Worm (Caenorhabditis elegans) whole organism, L2 larva: ENCODE results near the gene Y38H8A.1.

Source experiments
- C34F6.9 ChIP-seq: fragments of 150-350 bp; optimal IDR thresholded peaks from 2 replicates; lab custom pipeline; 2014; ENCODE audit warnings: missing biosample characterization, missing genetic modification characterization
- Y55F3AM.14 ChIP-seq: fragments of 200-800 bp; sonication (Bioruptor generic); optimal IDR thresholded peaks from 2 replicates; lab custom pipeline; 2018; ENCODE audit warnings: mild to moderate bottlenecking, missing genetic modification characterization, missing compliant biosample characterization
- ZK546.5 ChIP-seq: sonication (generic microtip); optimal IDR thresholded peaks from 2 replicates; lab custom pipeline; 2017; ENCODE audit warnings: missing biosample characterization, missing genetic modification characterization
- aly-2 ChIP-seq: fragments of 150-350 bp; optimal IDR thresholded peaks from 2 replicates; lab custom pipeline; 2014; ENCODE audit warnings: missing biosample characterization, missing genetic modification characterization
- blmp-1 ChIP-seq: sonication (generic microtip); optimal IDR thresholded peaks from 2 replicates; lab custom pipeline; 2017; ENCODE audit warnings: missing genetic modification characterization, mild to moderate bottlenecking, missing compliant biosample characterization, antibody characterized with exemption, moderate library complexity; ENCODE audit not compliant: insufficient read depth
- ceh-16 ChIP-seq: fragments of 150-350 bp; optimal IDR thresholded peaks from 2 replicates; lab custom pipeline; 2014; ENCODE audit warnings: missing biosample characterization, missing genetic modification characterization
- crh-2 ChIP-seq: sonication (generic microtip); optimal IDR thresholded peaks from 2 replicates; lab custom pipeline; 2017; ENCODE audit warnings: missing biosample characterization, missing genetic modification characterization
- dmd-4 ChIP-seq: sonication (generic microtip); optimal IDR thresholded peaks from 2 replicates; lab custom pipeline; 2017; ENCODE audit warnings: missing biosample characterization, missing genetic modification characterization
- egl-27 ChIP-seq: sonication (generic microtip); optimal IDR thresholded peaks from 3 replicates; lab custom pipeline; 2017; ENCODE audit warnings: missing biosample characterization, missing genetic modification reagents, missing genetic modification characterization
- elt-1 ChIP-seq: fragments of 150-350 bp; optimal IDR thresholded peaks from 2 replicates; lab custom pipeline; 2014; ENCODE audit warnings: missing biosample characterization, missing genetic modification characterization
- elt-3 ChIP-seq: sonication (generic microtip); optimal IDR thresholded peaks from 2 replicates; lab custom pipeline; 2017; ENCODE audit warnings: missing biosample characterization, missing genetic modification characterization
- fos-1 ChIP-seq: fragments of 150-350 bp; optimal IDR thresholded peaks from 2 replicates; lab custom pipeline; 2014; ENCODE audit warnings: missing biosample characterization, missing genetic modification characterization
- gmeb-1 ChIP-seq: fragments of 150-350 bp; optimal IDR thresholded peaks from 2 replicates; lab custom pipeline; 2014; ENCODE audit warnings: missing biosample characterization, missing genetic modification characterization
- lin-11 ChIP-seq: fragments of 150-350 bp; sonication (generic microtip); optimal IDR thresholded peaks from 2 replicates; lab custom pipeline; 2014; ENCODE audit warnings: missing biosample characterization, missing genetic modification characterization, inconsistent platforms, mixed read lengths
- lin-39 ChIP-seq: fragments of 150-350 bp; optimal IDR thresholded peaks from 2 replicates; lab custom pipeline; 2014; ENCODE audit warnings: missing biosample characterization, missing genetic modification reagents, missing genetic modification characterization
- lsy-2 ChIP-seq, 2 experiments: fragments of 150-350 bp in 1 of 2; sonication (generic microtip) in 1 of 2; optimal IDR thresholded peaks; 2 replicates each; lab custom pipeline; 2014 to 2017; ENCODE audit warnings: missing biosample characterization in 2 of 2, missing genetic modification characterization in 2 of 2
- mab-5 ChIP-seq: fragments of 150-350 bp; optimal IDR thresholded peaks from 2 replicates; lab custom pipeline; 2014; ENCODE audit warnings: missing biosample characterization, missing genetic modification characterization
- mbf-1 ChIP-seq: sonication (generic microtip); optimal IDR thresholded peaks from 2 replicates; lab custom pipeline; 2017; ENCODE audit warnings: missing biosample characterization, missing genetic modification characterization
- mdl-1 ChIP-seq, 2 experiments: fragments of 150-350 bp in 1 of 2; sonication (generic microtip) in 1 of 2; optimal IDR thresholded peaks; 2 replicates each; lab custom pipeline; 2017; ENCODE audit warnings: missing biosample characterization in 2 of 2, missing genetic modification characterization in 2 of 2
- nhr-10 ChIP-seq: sonication (generic microtip); optimal IDR thresholded peaks from 2 replicates; lab custom pipeline; 2017; ENCODE audit warnings: missing biosample characterization, missing genetic modification characterization
- nhr-11 ChIP-seq: fragments of 150-350 bp; optimal IDR thresholded peaks from 2 replicates; lab custom pipeline; 2014; ENCODE audit warnings: missing biosample characterization, missing genetic modification characterization
- nhr-129 ChIP-seq: fragments of 150-350 bp; optimal IDR thresholded peaks from 2 replicates; lab custom pipeline; 2014; ENCODE audit warnings: missing biosample characterization, missing genetic modification characterization
- nhr-21 ChIP-seq: fragments of 150-350 bp; optimal IDR thresholded peaks from 2 replicates; lab custom pipeline; 2014; ENCODE audit warnings: missing biosample characterization, missing genetic modification characterization
- nhr-23 ChIP-seq: fragments of 150-350 bp; optimal IDR thresholded peaks from 2 replicates; lab custom pipeline; 2014; ENCODE audit warnings: missing biosample characterization, missing genetic modification reagents, missing genetic modification characterization
- nhr-77 ChIP-seq: fragments of 150-350 bp; optimal IDR thresholded peaks from 2 replicates; lab custom pipeline; 2014; ENCODE audit warnings: missing biosample characterization, missing genetic modification characterization
- sem-4 ChIP-seq: fragments of 150-350 bp; optimal IDR thresholded peaks from 2 replicates; lab custom pipeline; 2014; ENCODE audit warnings: missing biosample characterization, missing genetic modification reagents, missing genetic modification characterization
- skn-1 ChIP-seq: sonication (generic microtip); optimal IDR thresholded peaks from 2 replicates; lab custom pipeline; 2017; ENCODE audit warnings: missing biosample characterization, missing genetic modification characterization
- sma-3 ChIP-seq: sonication (generic microtip); optimal IDR thresholded peaks from 2 replicates; lab custom pipeline; 2016; ENCODE audit warnings: missing genetic modification reagents, missing genetic modification characterization, missing compliant biosample characterization
- sma-9 ChIP-seq, 2 experiments: fragments of 150-350 bp in 1 of 2; sonication (generic microtip) in 1 of 2; optimal IDR thresholded peaks; 2 replicates each; lab custom pipeline; 2014 to 2016; ENCODE audit warnings: missing genetic modification characterization in 2 of 2, mild to moderate bottlenecking in 1 of 2, missing biosample characterization in 1 of 2, missing compliant biosample characterization in 1 of 2, missing genetic modification reagents in 1 of 2, moderate library complexity in 1 of 2
- snpc-4 ChIP-seq: fragments of 150-350 bp; optimal IDR thresholded peaks from 2 replicates; lab custom pipeline; 2014; ENCODE audit warnings: missing biosample characterization, missing genetic modification characterization
- unc-39 ChIP-seq: fragments of 150-350 bp; optimal IDR thresholded peaks from 2 replicates; lab custom pipeline; 2014; ENCODE audit warnings: missing biosample characterization, missing genetic modification characterization
- unc-55 ChIP-seq: fragments of 150-350 bp; sonication (generic microtip); optimal IDR thresholded peaks from 3 replicates; lab custom pipeline; 2014; ENCODE audit warnings: missing biosample characterization, missing genetic modification reagents, missing genetic modification characterization
- unc-62 ChIP-seq: fragments of 150-350 bp; optimal IDR thresholded peaks from 2 replicates; lab custom pipeline; 2014; ENCODE audit warnings: missing biosample characterization, missing genetic modification reagents, missing genetic modification characterization
- zag-1 ChIP-seq: fragments of 150-350 bp; optimal IDR thresholded peaks from 2 replicates; lab custom pipeline; 2014; ENCODE audit warnings: missing biosample characterization, missing genetic modification characterization
- ztf-1 ChIP-seq: fragments of 200-800 bp; sonication (Bioruptor generic); conservative IDR thresholded peaks from 2 replicates; pipeline ENCODE4 v1.3.6; 2022; ENCODE audit warnings: missing genetic modification characterization, missing compliant biosample characterization
- ztf-11 ChIP-seq: sonication (generic microtip); optimal IDR thresholded peaks from 2 replicates; lab custom pipeline; 2017; ENCODE audit warnings: missing biosample characterization, missing genetic modification characterization
- ztf-4 ChIP-seq: fragments of 150-350 bp; optimal IDR thresholded peaks from 2 replicates; lab custom pipeline; 2014; ENCODE audit warnings: missing biosample characterization, missing genetic modification characterization

Gene Y38H8A.1

DNA sequence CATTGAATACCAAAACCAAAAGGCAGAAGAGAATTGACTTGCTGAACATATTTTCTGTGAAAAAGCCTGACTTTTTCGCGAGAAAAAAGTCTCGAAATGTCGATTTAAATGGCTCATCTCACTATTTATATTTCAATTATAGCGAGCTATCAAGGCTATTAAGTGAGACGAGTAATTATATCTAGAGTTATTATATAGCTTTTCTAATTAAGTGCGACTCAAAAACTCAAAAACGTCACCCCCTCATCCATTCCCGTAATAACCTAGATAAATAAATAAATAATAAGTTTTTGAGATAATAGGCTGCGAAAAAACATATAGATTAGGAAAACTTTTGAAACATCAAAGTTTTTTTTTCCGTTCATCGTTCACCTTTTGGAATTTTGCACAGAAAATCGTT, 23.1 kb downstream of the Y38H8A.1 start, which contains the start of gene nlp-17:
Gene nlp-17 (minus strand): TSS at position 101 of the 400 bp plus-strand sequence.
- TF ChIP-seq elt-1 (tag; lab: Kevin White, UChicago) (no peak), egl-27 (tag; lab: Kevin White, UChicago) (no peak), skn-1 (tag; lab: Kevin White, UChicago) (no peak), ceh-16 (no peak), gmeb-1 (no peak), unc-39 (no peak), mab-5 (tag; lab: Kevin White, UChicago) (no peak), ztf-11 (tag; lab: Kevin White, UChicago) (no peak), nhr-10 (tag; lab: Kevin White, UChicago) (no peak), lin-39 (tag; lab: Kevin White, UChicago) (no peak), ztf-1 (GFP tag; lab: Robert Waterston, UW) (no peak), unc-62 (no peak), lin-11 (no peak), dmd-4 (tag; lab: Kevin White, UChicago) (no peak), sma-9 (GFP tag; optimal IDR thresholded peaks at IDR 0.05; lab: Kevin White, UChicago) (no peak), sma-9 (tag; optimal IDR thresholded peaks at IDR 0.05; lab: Kevin White, UChicago) (no peak), nhr-129 (tag; lab: Kevin White, UChicago) (no peak), crh-2 (tag; lab: Kevin White, UChicago) (no peak), sma-3 (no peak)

DNA sequence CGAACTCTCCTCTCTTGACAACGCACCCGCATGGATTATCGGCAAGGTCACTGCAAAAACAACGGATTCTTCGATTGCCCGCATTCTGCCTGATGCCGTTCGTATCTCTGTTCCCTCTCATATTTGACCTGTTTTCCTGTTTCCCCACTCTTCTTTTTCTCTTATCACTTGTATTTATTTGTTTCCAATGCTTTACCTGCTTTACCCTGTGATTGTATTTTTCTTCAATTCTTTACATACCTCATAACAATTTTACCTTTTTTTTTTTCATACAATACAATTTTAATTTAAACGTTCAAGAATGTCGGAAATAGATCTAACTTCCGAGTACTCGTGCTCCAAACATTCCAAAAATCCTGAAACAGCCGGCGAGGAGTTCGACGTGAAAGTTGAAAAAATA, 26.4 kb downstream of the Y38H8A.1 start, which contains the start of gene afmd-2:
Gene afmd-2 (plus strand): TSS at position 301 of the 400 bp plus-strand sequence.
- TF ChIP-seq dmd-4 (tag; lab: Kevin White, UChicago) (no peak), elt-1 (tag; lab: Kevin White, UChicago) (no peak), fos-1 (tag; lab: Kevin White, UChicago) (peak; percentile 29), mdl-1 (tag; optimal IDR thresholded peaks at IDR 0.05; lab: Kevin White, UChicago) (no peak)

DNA sequence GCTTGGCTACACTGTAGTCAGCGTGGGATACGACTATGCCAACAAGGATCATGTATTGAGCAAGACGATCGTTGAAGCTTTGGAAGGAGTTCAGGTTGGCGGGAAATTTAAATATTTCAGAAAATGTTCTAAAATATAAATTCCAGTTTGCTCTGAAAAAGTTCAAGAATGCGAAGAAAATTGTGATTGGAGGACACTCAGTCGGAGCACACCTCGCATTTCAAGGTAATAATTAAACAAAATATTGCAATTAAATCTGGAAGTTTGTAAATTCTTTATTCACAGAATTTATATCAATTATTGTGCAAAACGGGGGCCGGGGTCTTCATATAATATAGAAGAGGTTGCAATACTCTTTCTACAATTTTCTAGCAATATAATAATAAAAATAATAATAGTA, 27.5 kb downstream of the Y38H8A.1 start:
- no peak for TF ChIP-seq ceh-16
- TF ChIP-seq elt-3 (tag; lab: Kevin White, UChicago): no peak

DNA sequence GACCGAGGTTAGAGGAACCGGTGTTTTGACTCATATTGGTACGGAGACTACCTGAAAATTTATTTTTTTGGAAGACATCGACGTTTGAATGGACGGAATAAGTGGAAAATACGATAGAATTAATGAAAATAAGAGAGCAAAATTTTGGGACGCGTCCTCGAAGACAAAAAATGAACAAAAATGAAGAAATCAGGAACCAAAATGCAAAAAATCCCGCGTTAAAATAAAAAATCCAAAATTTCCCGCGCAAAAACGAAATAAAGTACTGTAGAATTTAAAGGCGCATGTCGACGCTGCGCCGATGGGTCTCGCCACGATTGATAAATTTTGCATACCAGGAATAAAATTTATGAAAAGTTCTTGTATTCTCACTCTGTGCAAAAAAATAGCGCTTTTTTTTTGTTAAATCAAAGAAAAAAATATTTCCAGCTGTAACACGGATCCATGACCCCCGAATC, 29.6 kb downstream of the Y38H8A.1 start, which contains the start of gene puf-3:
Gene puf-3 (minus strand): TSS at position 51 of the 458 bp plus-strand sequence.
- no peak for TF ChIP-seq ZK546.5 (tag; lab: Kevin White, UChicago)
- no peak for TF ChIP-seq Y55F3AM.14 (GFP tag; lab: Kevin White, UChicago)
- TF ChIP-seq nhr-129 (tag; lab: Kevin White, UChicago): no peak
- TF ChIP-seq nhr-21: no peak
- no peak for TF ChIP-seq mbf-1 (tag; lab: Kevin White, UChicago)
- TF ChIP-seq egl-27 (tag; lab: Kevin White, UChicago): no peak
- TF ChIP-seq unc-55 (GFP tag; lab: Kevin White, UChicago): no peak
- no peak for TF ChIP-seq nhr-11 (tag; lab: Kevin White, UChicago)
- TF ChIP-seq blmp-1 (tag; lab: Kevin White, UChicago): no peak
- no peak for TF ChIP-seq gmeb-1
- no peak for TF ChIP-seq lsy-2 (tag; optimal IDR thresholded peaks at IDR 0.05; lab: Kevin White, UChicago)

DNA sequence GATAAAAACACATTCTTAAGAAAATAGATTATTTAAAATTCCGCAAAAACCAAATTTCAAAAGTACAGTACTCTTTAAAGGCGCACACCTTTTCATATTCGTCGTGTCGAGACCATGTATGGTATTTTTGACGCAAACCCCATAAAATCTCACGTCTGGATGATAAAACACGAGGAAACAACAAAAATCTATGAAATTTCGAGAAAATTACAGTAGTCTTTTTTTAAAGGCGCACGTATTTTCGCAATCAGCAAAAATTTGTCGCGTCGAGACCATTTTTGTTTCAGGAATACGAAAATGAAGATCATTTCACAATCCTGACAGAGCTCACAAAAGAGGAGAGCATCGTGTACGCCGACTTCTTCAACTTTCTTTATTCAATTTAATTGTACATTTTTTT, 30.4 kb downstream of the Y38H8A.1 start:
- peak; percentile 14 for TF ChIP-seq nhr-129 (tag; lab: Kevin White, UChicago)
- TF ChIP-seq ztf-4 (tag; lab: Kevin White, UChicago): no peak

DNA sequence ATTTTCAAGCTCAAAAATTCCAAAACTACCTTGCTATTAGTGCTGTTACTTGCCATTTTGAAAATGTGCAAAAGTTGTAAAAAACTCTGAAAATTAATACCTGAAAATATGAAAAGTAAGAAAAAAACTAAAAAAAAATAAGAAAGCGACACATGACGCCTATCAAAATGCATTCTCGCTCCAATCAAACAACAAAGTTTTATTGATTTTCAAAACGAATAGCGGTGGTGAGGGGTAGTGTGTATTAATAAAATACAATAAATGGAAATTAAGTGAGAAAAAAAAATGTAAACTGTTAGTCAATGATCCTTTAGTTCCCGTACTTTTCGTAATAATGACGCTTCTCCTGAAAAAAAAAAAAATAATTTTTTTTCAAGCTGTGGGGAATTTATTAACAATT, 39.2 kb downstream of the Y38H8A.1 start, which contains the start of gene dcap-2:
Gene dcap-2 (minus strand): TSS at position 86 of the 400 bp plus-strand sequence.
- TF ChIP-seq fos-1 (tag; lab: Kevin White, UChicago) (no peak), lin-39 (tag; lab: Kevin White, UChicago) (no peak), zag-1 (tag; lab: Kevin White, UChicago) (no peak), lsy-2 (tag; optimal IDR thresholded peaks at IDR 0.05; lab: Kevin White, UChicago) (peak in 1 of 2 experiments; percentile 56), nhr-129 (tag; lab: Kevin White, UChicago) (peak; percentile 2), crh-2 (tag; lab: Kevin White, UChicago) (peak; percentile 4), sem-4 (tag; lab: Kevin White, UChicago) (no peak), C34F6.9 (tag; lab: Kevin White, UChicago) (peak; percentile 57), nhr-77 (tag; lab: Kevin White, UChicago) (no peak), aly-2 (tag; lab: Kevin White, UChicago) (no peak), snpc-4 (tag; lab: Kevin White, UChicago) (no peak), unc-55 (GFP tag; lab: Kevin White, UChicago) (peak; percentile 60), nhr-23 (tag; lab: Kevin White, UChicago) (no peak)
